Fruit fly (Drosophila melanogaster): ENCODE results near the gene CG32640.

CG32640 gene

dm6 chrX:13214056-13214455 lies 36.3 kb downstream of the CG32640 start (continued):
- peak in 1 of 3 experiments; percentile 2 for TF ChIP-seq lola (GFP tag; optimal IDR thresholded peaks at IDR 0.05)
- peak; percentile 48 for TF ChIP-seq repo (GFP tag; optimal IDR thresholded peaks at IDR 0.05)
- peak; percentile 2 for TF ChIP-seq nom (GFP tag; optimal IDR thresholded peaks at IDR 0.05)
- TF ChIP-seq MESR4 (GFP tag; optimal IDR thresholded peaks at IDR 0.05) = no peak
- peak; percentile 63 for TF ChIP-seq Antp (GFP tag; optimal IDR thresholded peaks at IDR 0.05)
- TF ChIP-seq fd96Cb (tag; optimal IDR thresholded peaks at IDR 0.05) = peak; percentile 64
- TF ChIP-seq CG6813 (GFP tag; optimal IDR thresholded peaks at IDR 0.05) = peak; percentile 19
- TF ChIP-seq CG17359 (tag; optimal IDR thresholded peaks at IDR 0.05) = peak; percentile 74
- TF ChIP-seq CG2120 (GFP tag; optimal IDR thresholded peaks at IDR 0.05) = peak; percentile 76
- no peak for TF ChIP-seq yki (optimal IDR thresholded peaks at IDR 0.05)
- TF ChIP-seq Eip74EF (GFP tag; optimal IDR thresholded peaks at IDR 0.05) = peak in 1 of 2 experiments; percentile 3
- TF ChIP-seq al (GFP tag; IDR thresholded peaks at IDR 0.05) = peak; percentile 26; the same call in 1 of the 2 replicates
- peak; percentile 72 for TF ChIP-seq Atf-2 (GFP tag; optimal IDR thresholded peaks at IDR 0.05)
- 0 out of 2 replicates have a peak, but pooled peaks have one; percentile 14 for TF ChIP-seq Adf1 (GFP tag; IDR thresholded peaks at IDR 0.05)
- peak; percentile 65 for TF ChIP-seq mam (GFP tag; optimal IDR thresholded peaks at IDR 0.05)
- TF ChIP-seq CG17328 (GFP tag; IDR thresholded peaks at IDR 0.05) = peak; percentile 67
- TF ChIP-seq row (GFP tag; IDR thresholded peaks at IDR 0.05) = peak; percentile 74
- peak; percentile 68 for TF ChIP-seq Side (GFP tag; optimal IDR thresholded peaks at IDR 0.05)
- peak; percentile 57; the same call in 1 of the 2 replicates for TF ChIP-seq sim (GFP tag; IDR thresholded peaks at IDR 0.05)
- peak; percentile 69 for TF ChIP-seq pnt (GFP tag; optimal IDR thresholded peaks at IDR 0.05)
- TF ChIP-seq CG17802 (tag; optimal IDR thresholded peaks at IDR 0.05) = peak; percentile 22
- peak; percentile 81 for TF ChIP-seq Rfx (GFP tag; IDR thresholded peaks at IDR 0.05)
- no peak for TF ChIP-seq ssp (GFP tag; IDR thresholded peaks at IDR 0.05)
- peak; percentile 32 for TF ChIP-seq CG9817 (tag; optimal IDR thresholded peaks at IDR 0.05)
- peak; percentile 46 for TF ChIP-seq cato (GFP tag; optimal IDR thresholded peaks at IDR 0.05; ENCODE audit: borderline replicate concordance)
- peak; percentile 22 for TF ChIP-seq CG3065 (GFP tag; optimal IDR thresholded peaks at IDR 0.05)
- no peak for TF ChIP-seq br (optimal IDR thresholded peaks at IDR 0.05)
- peak; percentile 37; the same call in 1 of the 2 replicates for TF ChIP-seq CG9215 (GFP tag; IDR thresholded peaks at IDR 0.05)
- peak; percentile 67 for TF ChIP-seq shn (GFP tag; optimal IDR thresholded peaks at IDR 0.05)
- no peak for TF ChIP-seq rib (GFP tag; IDR thresholded peaks at IDR 0.05)
- peak; percentile 53 for TF ChIP-seq CHES-1-like (GFP tag; optimal IDR thresholded peaks at IDR 0.05)
- TF ChIP-seq crol (GFP tag; IDR thresholded peaks at IDR 0.05) = no peak
- peak; percentile 61 for TF ChIP-seq E2f1 (GFP tag; IDR thresholded peaks at IDR 0.05)
- TF ChIP-seq CG15696 (tag; optimal IDR thresholded peaks at IDR 0.05) = no peak
- peak; percentile 58 to 66 for TF ChIP-seq chif (GFP tag; optimal IDR thresholded peaks at IDR 0.05)
- peak; percentile 88 for TF ChIP-seq ci (GFP tag; IDR thresholded peaks at IDR 0.05)
- TF ChIP-seq CG15269 (tag; optimal IDR thresholded peaks at IDR 0.05) = peak; percentile 63
- peak; percentile 63 for TF ChIP-seq Meics (GFP tag; optimal IDR thresholded peaks at IDR 0.05)
- peak; percentile 3 for TF ChIP-seq Bdp1 (GFP tag; optimal IDR thresholded peaks at IDR 0.05)
- no peak; the same call in 2 of the 3 replicates for TF ChIP-seq knrl (GFP tag; IDR thresholded peaks at IDR 0.05; ENCODE audit: partially characterized antibody)
- TF ChIP-seq CG7372 (GFP tag; IDR thresholded peaks at IDR 0.05) = 0 out of 2 replicates have a peak, but pooled peaks have one; percentile 10
- TF ChIP-seq CG11560 (tag; IDR thresholded peaks at IDR 0.05) = no peak; the same call in 2 of the 3 replicates
- peak; percentile 36 for TF ChIP-seq disco-r (GFP tag; optimal IDR thresholded peaks at IDR 0.05)
- TF ChIP-seq wek (GFP tag; optimal IDR thresholded peaks at IDR 0.05) = no peak
- peak; percentile 74 for TF ChIP-seq Xbp1 (GFP tag; optimal IDR thresholded peaks at IDR 0.05)
- TF ChIP-seq sisA (GFP tag; IDR thresholded peaks at IDR 0.05) = peak; percentile 74
- 0 out of 2 replicates have a peak, but pooled peaks have one; percentile 32 for TF ChIP-seq CG17612 (GFP tag; IDR thresholded peaks at IDR 0.05)
- TF ChIP-seq Mad (GFP tag; optimal IDR thresholded peaks at IDR 0.05) = peak; percentile 43
- TF ChIP-seq CG34422 (GFP tag; IDR thresholded peaks at IDR 0.05) = peak; percentile 73
- no peak for TF ChIP-seq lov (optimal IDR thresholded peaks at IDR 0.05)
- TF ChIP-seq lov (GFP tag; IDR thresholded peaks at IDR 0.05) = peak; percentile 73; the same call in 1 of the 3 replicates

Data from whole organism, embryonic.